Worm (Caenorhabditis elegans) whole organism, L3 larva: ENCODE measurements around the gene math-24.
"Not testable (repeated sequence)": the region's sequence is repeated elsewhere in the genome, so short reads cannot be mapped to it uniquely, and the experiment has no call there.

Experiments
- R02D3.7 ChIP-seq: fragments of 150-350 bp; optimal IDR thresholded peaks from 2 replicates; lab custom pipeline; 2014; ENCODE audit warnings: missing biosample characterization, missing genetic modification characterization
- daf-12 ChIP-seq: fragments of 150-350 bp; optimal IDR thresholded peaks from 2 replicates; lab custom pipeline; 2014; ENCODE audit warnings: missing biosample characterization, missing genetic modification reagents, missing genetic modification characterization
- egl-5 ChIP-seq: fragments of 150-350 bp; optimal IDR thresholded peaks from 2 replicates; lab custom pipeline; 2017; ENCODE audit warnings: missing biosample characterization, missing genetic modification reagents, missing genetic modification characterization, inconsistent platforms
- fos-1 ChIP-seq: fragments of 150-350 bp; optimal IDR thresholded peaks from 2 replicates; lab custom pipeline; 2014; ENCODE audit warnings: missing biosample characterization, missing genetic modification characterization
- lin-39 ChIP-seq: fragments of 150-350 bp; optimal IDR thresholded peaks from 2 replicates; lab custom pipeline; 2018; ENCODE audit warnings: missing biosample characterization, missing genetic modification reagents, missing genetic modification characterization
- nhr-12 ChIP-seq: fragments of 150-350 bp; optimal IDR thresholded peaks from 2 replicates; lab custom pipeline; 2014; ENCODE audit warnings: missing biosample characterization, missing genetic modification characterization
- nhr-77 ChIP-seq: fragments of 150-350 bp; optimal IDR thresholded peaks from 2 replicates; lab custom pipeline; 2014; ENCODE audit warnings: missing biosample characterization, missing genetic modification characterization
- pha-4 ChIP-seq: fragments of 150-350 bp; optimal IDR thresholded peaks from 2 replicates; lab custom pipeline; 2014; ENCODE audit warnings: missing biosample characterization, missing genetic modification reagents, missing genetic modification characterization
- skn-1 ChIP-seq: fragments of 150-350 bp; optimal IDR thresholded peaks from 2 replicates; lab custom pipeline; 2014; ENCODE audit warnings: missing biosample characterization, missing genetic modification characterization
- unc-62 ChIP-seq: fragments of 150-350 bp; sonication (generic microtip); optimal IDR thresholded peaks from 4 replicates; lab custom pipeline; 2014; ENCODE audit warnings: missing biosample characterization, missing genetic modification reagents, missing genetic modification characterization

DNA sequence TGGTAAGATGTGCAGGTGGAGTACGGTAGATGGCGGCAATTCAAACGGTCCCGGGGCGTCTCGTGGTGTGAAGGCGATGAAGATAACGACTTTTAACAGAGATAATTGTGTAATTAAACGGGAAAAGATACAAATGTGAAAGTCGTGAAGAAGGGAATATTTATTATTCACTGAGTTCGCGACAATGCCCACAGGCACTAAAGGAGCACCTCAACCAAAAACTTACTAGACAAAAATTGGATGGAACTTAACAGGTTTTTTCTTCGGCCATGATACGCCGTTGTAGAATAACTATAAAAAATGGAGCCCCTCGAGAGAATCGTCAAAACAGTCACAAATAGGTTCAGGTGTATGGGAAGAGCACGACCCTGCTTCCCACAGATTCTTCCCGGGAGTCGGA is 37.7 kb upstream of the math-24 start, which contains the start of gene fbxb-98:
- TF ChIP-seq R02D3.7; lin-39 (tag; lab: Kevin White, UChicago); pha-4; nhr-77; skn-1 (tag; lab: Kevin White, UChicago); unc-62 (GFP tag; lab: Kevin White, UChicago); fos-1 (tag; lab: Kevin White, UChicago); egl-5 (tag; lab: Kevin White, UChicago); daf-12 (tag; lab: Kevin White, UChicago); nhr-12 (tag; lab: Kevin White, UChicago): not testable (repeated sequence)
